Worm (Caenorhabditis elegans) whole organism, L4/young adult: ENCODE measurements around the gene T26C5.2.

Experiments used
- W03F9.2 ChIP-seq: fragments of 150-350 bp; optimal IDR thresholded peaks from 2 replicates; lab custom pipeline; 2014; ENCODE audit warnings: missing biosample characterization, missing genetic modification characterization
- him-1 ChIP-seq: sonication (generic microtip); optimal IDR thresholded peaks from 2 replicates; lab custom pipeline; 2016; ENCODE audit warnings: missing genotype, missing genetic modification reagents, missing genetic modification characterization, missing compliant biosample characterization

DNA sequence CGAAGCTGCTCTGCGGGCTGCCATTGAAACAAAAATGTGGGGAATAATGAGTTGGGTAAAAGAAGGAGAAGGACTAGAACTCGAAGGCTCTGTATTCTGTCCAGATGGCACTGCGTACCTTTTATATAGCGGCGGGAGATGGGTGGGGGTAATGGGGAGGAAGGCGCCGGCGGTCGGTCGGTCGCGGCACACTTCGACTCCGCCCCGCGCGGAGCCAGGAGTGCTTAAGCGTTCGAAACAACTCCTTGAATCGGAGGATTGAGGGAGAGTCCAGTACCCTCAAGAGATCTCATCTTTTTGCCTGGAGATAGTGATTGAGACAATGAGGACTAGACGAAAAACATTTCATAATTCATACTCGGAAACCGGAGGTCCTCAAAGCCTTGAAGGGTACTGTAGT is 5.9 kb upstream of the T26C5.2 start, which contains the start of gene abu-14:
- no peak for TF ChIP-seq him-1 (tag; lab: Kevin White, UChicago)
- TF ChIP-seq W03F9.2 (tag; lab: Kevin White, UChicago), result no peak
